Worm (Caenorhabditis elegans): ENCODE measurements around the gene Y49F6B.13.

DNA sequence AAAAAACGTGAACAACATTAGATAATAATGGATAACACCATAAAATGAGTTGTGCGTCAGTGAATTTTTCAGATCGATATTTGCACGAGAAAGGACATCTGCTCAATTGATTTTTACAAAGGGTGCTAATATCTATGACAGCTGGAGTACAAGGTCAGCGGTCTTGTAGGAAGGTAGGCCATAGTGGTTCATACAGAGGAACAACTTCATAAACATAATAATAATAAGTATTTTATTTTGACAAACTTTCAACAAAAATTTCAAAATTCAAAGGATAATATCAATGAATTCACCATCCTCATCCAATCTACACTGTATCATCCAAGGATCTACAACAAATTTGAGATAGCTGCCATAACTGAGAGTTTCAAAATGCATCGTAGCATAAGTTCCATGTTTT lies 5.7 kb upstream of the Y49F6B.13 start, which contains the start of gene fbxb-104:
- no peak for TF ChIP-seq him-1 (tag; optimal IDR thresholded peaks at IDR 0.05)
- TF ChIP-seq dao-5 (tag; optimal IDR thresholded peaks at IDR 0.05): no peak
- no peak for TF ChIP-seq W03F9.2 (tag; optimal IDR thresholded peaks at IDR 0.05)
